Fruit fly (Drosophila melanogaster) whole organism, embryonic: ENCODE data around the gene GstD5.
A peak's percentile ranks its signal among the peaks of the same experiment; 100 is the strongest.

ENCODE experiments used
- Antp ChIP-seq: fragments of 200-800 bp; sonication (Bioruptor generic); optimal IDR thresholded peaks from 3 replicates; lab custom pipeline; 2016; ENCODE audit warnings: missing biosample characterization, missing genetic modification characterization
- Bteb2 ChIP-seq: fragments of 200-800 bp; sonication (Bioruptor generic); optimal IDR thresholded peaks from 2 replicates; lab custom pipeline; 2016; ENCODE audit warnings: missing biosample characterization, missing genetic modification characterization
- CG10366 ChIP-seq: fragments of 200-800 bp; sonication (Bioruptor generic); IDR thresholded peaks from 2 replicates; pipeline ENCODE4 v1.3.6; 2022; ENCODE audit warnings: missing biosample characterization, missing genetic modification characterization
- CG10654 ChIP-seq: fragments of 200-800 bp; sonication (Bioruptor generic); optimal IDR thresholded peaks from 2 replicates; lab custom pipeline; 2016; ENCODE audit warnings: missing biosample characterization, missing genetic modification characterization
- CG11504 ChIP-seq: fragments of 200-800 bp; sonication (Bioruptor generic); optimal IDR thresholded peaks from 3 replicates; lab custom pipeline; 2019; ENCODE audit warnings: missing biosample characterization, mild to moderate bottlenecking, missing genetic modification characterization, moderate library complexity
- CG11696 ChIP-seq: fragments of 200-800 bp; sonication (Bioruptor generic); IDR thresholded peaks from 2 replicates; pipeline ENCODE4 v1.3.6; 2022; ENCODE audit warnings: missing biosample characterization, missing genetic modification characterization
- CG11723 ChIP-seq: fragments of 200-800 bp; sonication (Bioruptor generic); optimal IDR thresholded peaks from 2 replicates; lab custom pipeline; 2017; ENCODE audit warnings: missing biosample characterization, mild to moderate bottlenecking, missing genetic modification characterization
- CG12219 ChIP-seq: fragments of 200-800 bp; sonication (Bioruptor generic); optimal IDR thresholded peaks from 3 replicates; lab custom pipeline; 2018; ENCODE audit warnings: missing biosample characterization, mild to moderate bottlenecking, missing genetic modification characterization
- CG15269 ChIP-seq: fragments of 200-800 bp; sonication (Bioruptor generic); optimal IDR thresholded peaks from 2 replicates; lab custom pipeline; 2018; ENCODE audit warnings: missing biosample characterization, mild to moderate bottlenecking, missing genetic modification characterization, moderate library complexity
- CG18619 ChIP-seq: fragments of 200-800 bp; sonication (Bioruptor generic); optimal IDR thresholded peaks from 3 replicates; lab custom pipeline; 2017; ENCODE audit warnings: missing biosample characterization, mild to moderate bottlenecking, missing genetic modification characterization
- CG31441 ChIP-seq: fragments of 200-800 bp; sonication (Bioruptor generic); IDR thresholded peaks from 2 replicates; pipeline ENCODE4 v1.3.6; 2022; ENCODE audit warnings: missing biosample characterization, missing genetic modification characterization
- CG32532 ChIP-seq: fragments of 200-800 bp; sonication (Bioruptor generic); IDR thresholded peaks from 2 replicates; pipeline ENCODE4 v1.3.6; 2022; ENCODE audit warnings: missing biosample characterization, missing genetic modification characterization
- CG34422 ChIP-seq: fragments of 200-800 bp; sonication (Bioruptor generic); IDR thresholded peaks from 3 replicates; pipeline ENCODE4 v1.3.6; 2022; ENCODE audit warnings: missing biosample characterization, missing genetic modification characterization
- CG4328 ChIP-seq: fragments of 200-800 bp; sonication (Bioruptor generic); optimal IDR thresholded peaks from 3 replicates; lab custom pipeline; 2017; ENCODE audit warnings: missing biosample characterization, missing genetic modification reagents, missing genetic modification characterization
- CG4820 ChIP-seq: fragments of 200-800 bp; sonication (Bioruptor generic); optimal IDR thresholded peaks from 3 replicates; lab custom pipeline; 2016; ENCODE audit warnings: missing biosample characterization, missing genetic modification characterization
- CG6272 ChIP-seq: fragments of 200-800 bp; sonication (Bioruptor generic); IDR thresholded peaks from 2 replicates; pipeline ENCODE4 v1.3.6; 2022; ENCODE audit warnings: missing biosample characterization, missing genetic modification characterization
- CG7372 ChIP-seq: fragments of 200-800 bp; sonication (Bioruptor generic); IDR thresholded peaks from 2 replicates; pipeline ENCODE4 v1.3.6; 2022; ENCODE audit warnings: missing biosample characterization, missing genetic modification characterization
- CG7556 ChIP-seq: fragments of 200-800 bp; sonication (Bioruptor generic); optimal IDR thresholded peaks from 2 replicates; lab custom pipeline; 2017; ENCODE audit warnings: missing biosample characterization, mild to moderate bottlenecking, missing genetic modification characterization
- CG7928 ChIP-seq: fragments of 200-800 bp; sonication (Bioruptor generic); optimal IDR thresholded peaks from 2 replicates; lab custom pipeline; 2017; ENCODE audit warnings: missing biosample characterization, mild to moderate bottlenecking, missing genetic modification characterization
- CG7987 ChIP-seq: fragments of 200-800 bp; sonication (Bioruptor generic); optimal IDR thresholded peaks from 2 replicates; lab custom pipeline; 2018; ENCODE audit warnings: missing biosample characterization, mild to moderate bottlenecking, missing genetic modification characterization, moderate library complexity
- CG9876 ChIP-seq: fragments of 200-800 bp; sonication (Bioruptor generic); optimal IDR thresholded peaks from 2 replicates; lab custom pipeline; 2016; ENCODE audit warnings: missing biosample characterization, missing genetic modification characterization
- CrebB ChIP-seq: fragments of 200-800 bp; sonication (Bioruptor generic); optimal IDR thresholded peaks from 3 replicates; lab custom pipeline; 2018; ENCODE audit warnings: missing biosample characterization, mild to moderate bottlenecking, missing genetic modification characterization
- ERR ChIP-seq: fragments of 200-800 bp; sonication (Bioruptor generic); optimal IDR thresholded peaks from 2 replicates; lab custom pipeline; 2016; ENCODE audit warnings: missing biosample characterization, missing genetic modification characterization
- Ets65A ChIP-seq: fragments of 200-800 bp; sonication (Bioruptor generic); peaks from one replicate; lab custom pipeline; 2016; ENCODE audit warnings: missing biosample characterization, missing genetic modification characterization
- Ets97D ChIP-seq: fragments of 200-800 bp; sonication (Bioruptor generic); optimal IDR thresholded peaks from 3 replicates; lab custom pipeline; 2016; ENCODE audit warnings: missing biosample characterization, missing genetic modification characterization
- Hmx ChIP-seq: fragments of 200-800 bp; sonication (Bioruptor generic); optimal IDR thresholded peaks from 2 replicates; lab custom pipeline; 2016; ENCODE audit warnings: missing biosample characterization, missing genetic modification characterization
- Hsf ChIP-seq: fragments of 200-800 bp; sonication (Bioruptor generic); optimal IDR thresholded peaks from 3 replicates; lab custom pipeline; 2016; ENCODE audit warnings: missing biosample characterization, missing genetic modification characterization
- Myb ChIP-seq: fragments of 200-800 bp; sonication (Bioruptor generic); optimal IDR thresholded peaks from 2 replicates; lab custom pipeline; 2016; ENCODE audit warnings: missing biosample characterization, missing genetic modification characterization
- NK7.1 ChIP-seq: fragments of 200-800 bp; sonication (Bioruptor generic); optimal IDR thresholded peaks from 3 replicates; lab custom pipeline; 2016; ENCODE audit warnings: missing biosample characterization, missing genetic modification characterization
- Sox100B ChIP-seq: fragments of 200-800 bp; sonication (Bioruptor generic); optimal IDR thresholded peaks from 3 replicates; lab custom pipeline; 2018; ENCODE audit warnings: missing biosample characterization, mild to moderate bottlenecking, missing genetic modification characterization
- Spps ChIP-seq: fragments of 200-800 bp; sonication (Bioruptor generic); optimal IDR thresholded peaks from 2 replicates; lab custom pipeline; 2018; ENCODE audit warnings: missing biosample characterization, mild to moderate bottlenecking, missing genetic modification characterization
- Stat92E ChIP-seq, 3 experiments: fragments of >200 bp in 2 of 3; fragments of 200-800 bp in 1 of 3; sonication (Bioruptor generic) in 1 of 3; optimal IDR thresholded peaks; 2 replicates each; lab custom pipeline; 2017 to 2019; ENCODE audit warnings: missing biosample characterization in 3 of 3, missing genetic modification characterization in 3 of 3, mild to moderate bottlenecking in 1 of 3, moderate library complexity in 1 of 3
- Taf1 ChIP-seq: fragments of 200-800 bp; sonication (Bioruptor generic); IDR thresholded peaks from 2 replicates; pipeline ENCODE4 v1.3.6; 2022; ENCODE audit warnings: missing biosample characterization, missing genetic modification characterization
- Xrp1 ChIP-seq: fragments of 200-800 bp; sonication (Bioruptor generic); IDR thresholded peaks from 2 replicates; pipeline ENCODE4 v1.3.6; 2022; ENCODE audit warnings: missing biosample characterization, missing genetic modification characterization
- amos ChIP-seq: fragments of 200-800 bp; sonication (Bioruptor generic); IDR thresholded peaks from 2 replicates; pipeline ENCODE4 v1.3.6; 2022; ENCODE audit warnings: missing biosample characterization, missing genetic modification characterization; ENCODE audit not compliant: partially characterized antibody
- cas ChIP-seq: fragments of 200-800 bp; sonication (Bioruptor generic); IDR thresholded peaks from 2 replicates; pipeline ENCODE4 v1.3.6; 2022; ENCODE audit warnings: missing biosample characterization, missing genetic modification characterization
- danr ChIP-seq: fragments of 200-800 bp; sonication (Bioruptor generic); IDR thresholded peaks from 2 replicates; pipeline ENCODE4 v1.3.6; 2022; ENCODE audit warnings: missing biosample characterization, missing genetic modification characterization
- dati ChIP-seq: fragments of 200-800 bp; sonication (Bioruptor generic); IDR thresholded peaks from 2 replicates; pipeline ENCODE4 v1.3.6; 2022; ENCODE audit warnings: missing biosample characterization, missing genetic modification characterization
- dmrt99B ChIP-seq: fragments of 200-800 bp; sonication (Bioruptor generic); optimal IDR thresholded peaks from 2 replicates; lab custom pipeline; 2018; ENCODE audit warnings: missing biosample characterization, mild to moderate bottlenecking, missing genetic modification characterization, moderate library complexity
- dpn ChIP-seq, 2 experiments: fragments of 200-800 bp; sonication (Bioruptor generic); optimal IDR thresholded peaks; 3 replicates each; lab custom pipeline; 2016; ENCODE audit warnings: missing biosample characterization in 2 of 2, missing genetic modification characterization in 2 of 2
- emc ChIP-seq: fragments of 200-800 bp; sonication (Bioruptor generic); optimal IDR thresholded peaks from 2 replicates; lab custom pipeline; 2016; ENCODE audit warnings: missing biosample characterization, missing genetic modification characterization
- her ChIP-seq: fragments of 200-800 bp; sonication (Bioruptor generic); optimal IDR thresholded peaks from 2 replicates; lab custom pipeline; 2016; ENCODE audit warnings: missing biosample characterization, missing genetic modification characterization
- kni ChIP-seq: fragments of 200-800 bp; sonication (Bioruptor generic); optimal IDR thresholded peaks from 3 replicates; lab custom pipeline; 2017; ENCODE audit warnings: mild to moderate bottlenecking, missing biosample characterization, missing genetic modification reagents, missing genetic modification characterization
- nmo ChIP-seq: fragments of 200-800 bp; sonication (Bioruptor generic); optimal IDR thresholded peaks from 2 replicates; lab custom pipeline; 2018; ENCODE audit warnings: missing biosample characterization, mild to moderate bottlenecking, missing genetic modification characterization, moderate library complexity
- oc ChIP-seq: fragments of 200-800 bp; sonication (Bioruptor generic); optimal IDR thresholded peaks from 2 replicates; lab custom pipeline; 2018; ENCODE audit warnings: missing biosample characterization, mild to moderate bottlenecking, missing genetic modification characterization, moderate library complexity
- scrt ChIP-seq: fragments of 200-800 bp; sonication (Bioruptor generic); optimal IDR thresholded peaks from 2 replicates; lab custom pipeline; 2018; ENCODE audit warnings: missing biosample characterization, mild to moderate bottlenecking, missing genetic modification characterization, moderate library complexity
- sqz ChIP-seq: fragments of 200-800 bp; sonication (Bioruptor generic); optimal IDR thresholded peaks from 3 replicates; lab custom pipeline; 2018; ENCODE audit warnings: missing biosample characterization, mild to moderate bottlenecking, missing genetic modification characterization
- tap ChIP-seq: fragments of 200-800 bp; optimal IDR thresholded peaks from 3 replicates; lab custom pipeline; 2019; ENCODE audit warnings: missing biosample characterization, mild to moderate bottlenecking, missing genetic modification characterization, moderate library complexity
- ttk ChIP-seq: fragments of 200-800 bp; sonication (Bioruptor generic); IDR thresholded peaks from 2 replicates; pipeline ENCODE4 v2.1.2; 2022; ENCODE audit warnings: missing biosample characterization, missing genetic modification characterization
- wdn ChIP-seq: fragments of 200-800 bp; sonication (Bioruptor generic); IDR thresholded peaks from 2 replicates; pipeline ENCODE4 v1.3.6; 2022; ENCODE audit warnings: missing biosample characterization, missing genetic modification characterization

The GstD5 gene

DNA sequence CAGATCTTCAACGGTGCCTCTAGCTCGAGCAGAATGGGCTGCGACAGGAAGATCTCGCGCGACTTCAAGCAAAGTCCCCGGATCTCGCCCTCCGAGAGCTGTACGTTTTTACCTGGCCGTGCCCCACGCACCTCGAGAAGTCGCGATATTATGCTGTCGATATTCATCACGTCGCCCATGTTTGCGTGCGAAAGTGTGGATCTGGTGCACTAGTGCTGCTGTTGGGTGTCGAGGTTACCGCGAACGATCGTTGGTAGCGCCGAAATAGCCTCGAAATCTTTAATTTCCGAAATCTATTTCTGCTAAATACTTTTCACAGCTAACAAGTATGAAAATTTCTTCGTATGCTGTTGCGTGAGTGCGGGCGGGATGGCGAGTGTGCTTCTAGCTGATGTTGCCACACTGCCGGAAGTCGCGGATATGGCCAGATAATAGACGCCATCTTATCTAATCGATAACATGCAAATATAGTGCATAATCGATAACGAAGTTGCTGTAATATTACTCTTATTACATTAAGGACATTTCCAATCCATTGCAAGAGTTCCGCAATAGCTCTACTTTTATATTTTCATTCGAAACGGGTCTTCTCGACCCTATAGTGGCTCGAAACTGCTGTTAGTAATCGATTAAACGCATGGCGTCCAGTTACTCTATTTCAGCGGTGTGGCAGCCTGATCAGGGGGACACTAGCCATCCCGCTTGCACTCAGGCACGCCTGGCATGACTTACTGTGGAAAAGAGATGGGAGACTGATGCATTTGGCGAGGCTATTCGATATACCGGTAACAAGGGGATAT lies 50.2 kb downstream of the GstD5 start, which contains the start of gene Pp1-87B (continued):
- no peak for TF ChIP-seq Xrp1 (GFP tag; lab: Robert Waterston, UW)
- TF ChIP-seq CG7372 (GFP tag; lab: Robert Waterston, UW), result no peak
- no peak for TF ChIP-seq CG10366 (GFP tag; lab: Robert Waterston, UW)
- TF ChIP-seq her (GFP tag; lab: Kevin White, UChicago), result no peak
- no peak for TF ChIP-seq Antp (GFP tag; lab: Kevin White, UChicago)
- TF ChIP-seq CG31441, result peak; percentile 25; the same call in 1 of the 2 replicates
- no peak for TF ChIP-seq scrt (GFP tag; lab: Kevin White, UChicago)
- TF ChIP-seq NK7.1 (GFP tag; lab: Kevin White, UChicago), result no peak
- TF ChIP-seq dpn (GFP tag; optimal IDR thresholded peaks at IDR 0.05; lab: Kevin White, UChicago), result peak in 1 of 2 experiments; percentile 11
- no peak for TF ChIP-seq emc
- peak; percentile 13 for TF ChIP-seq Hsf (GFP tag; lab: Kevin White, UChicago)
- no peak for TF ChIP-seq CG7556 (GFP tag; lab: Kevin White, UChicago)
- TF ChIP-seq CG7987 (GFP tag; lab: Kevin White, UChicago), result no peak
- no peak for TF ChIP-seq Spps (tag; lab: Kevin White, UChicago)
- no peak for TF ChIP-seq CG9876 (GFP tag; lab: Kevin White, UChicago)
- TF ChIP-seq Myb, result peak; percentile 74
- no peak for TF ChIP-seq dati (GFP tag; lab: Robert Waterston, UW)
- peak in 1 of 3 experiments; percentile 16 for TF ChIP-seq Stat92E (GFP tag; optimal IDR thresholded peaks at IDR 0.05; lab: Kevin White, UChicago)
- TF ChIP-seq dmrt99B (tag; lab: Kevin White, UChicago), result no peak
- TF ChIP-seq CG34422 (GFP tag; lab: Robert Waterston, UW), result peak; percentile 31; the same call in 1 of the 3 replicates
- peak; percentile 37 for TF ChIP-seq CG18619 (GFP tag; lab: Kevin White, UChicago)
- TF ChIP-seq wdn (GFP tag; lab: Robert Waterston, UW), result no peak
- no peak for TF ChIP-seq ttk (GFP tag; lab: Robert Waterston, UW)
- TF ChIP-seq Ets65A, result peak; percentile 89
- no peak for TF ChIP-seq CG32532 (GFP tag; lab: Robert Waterston, UW)
- TF ChIP-seq Hmx (GFP tag; lab: Kevin White, UChicago), result no peak
- TF ChIP-seq CG7928 (GFP tag; lab: Kevin White, UChicago), result no peak
- no peak for TF ChIP-seq CG10654 (GFP tag; lab: Kevin White, UChicago)
- no peak for TF ChIP-seq CrebB (tag; lab: Kevin White, UChicago)
- TF ChIP-seq CG12219 (GFP tag; lab: Kevin White, UChicago), result no peak
- TF ChIP-seq CG15269 (tag; lab: Kevin White, UChicago), result no peak
- TF ChIP-seq Bteb2, result no peak
- TF ChIP-seq sqz (GFP tag; lab: Kevin White, UChicago), result no peak
- no peak for TF ChIP-seq CG11504 (tag; lab: Kevin White, UChicago)
- TF ChIP-seq Sox100B (GFP tag; lab: Kevin White, UChicago), result no peak
- TF ChIP-seq CG4820 (GFP tag; lab: Kevin White, UChicago), result no peak
- TF ChIP-seq ERR, result no peak
- peak; percentile 25; the same call in 1 of the 2 replicates for TF ChIP-seq amos (GFP tag; lab: Robert Waterston, UW)
- no peak for TF ChIP-seq Taf1
- TF ChIP-seq cas (GFP tag; lab: Robert Waterston, UW), result no peak
- TF ChIP-seq Ets97D (GFP tag; lab: Kevin White, UChicago), result peak; percentile 94
- peak; percentile 32 for TF ChIP-seq CG4328
- peak; percentile 72 for TF ChIP-seq nmo
- no peak for TF ChIP-seq CG6272
- TF ChIP-seq oc, result no peak
- no peak for TF ChIP-seq tap (tag; lab: Kevin White, UChicago)
- no peak for TF ChIP-seq CG11723 (GFP tag; lab: Kevin White, UChicago)
- TF ChIP-seq CG11696 (GFP tag; lab: Robert Waterston, UW), result no peak
- peak; percentile 70 for TF ChIP-seq kni (GFP tag; lab: Kevin White, UChicago)
- TF ChIP-seq danr, result no peak
